Worm (Caenorhabditis elegans) whole organism, late embryonic: ENCODE data around the gene ark-1.

Source experiments
- C08G9.2 ChIP-seq: sonication (generic microtip); optimal IDR thresholded peaks from 2 replicates; lab custom pipeline; 2016; ENCODE audit warnings: mild to moderate bottlenecking, missing genetic modification characterization, moderate library complexity, missing compliant biosample characterization
- C38D4.7 ChIP-seq: fragments of 200-800 bp; sonication (Bioruptor generic); optimal IDR thresholded peaks from 2 replicates; lab custom pipeline; 2018; ENCODE audit warnings: mild to moderate bottlenecking, missing genetic modification characterization, moderate library complexity, missing compliant biosample characterization
- K02D7.2 ChIP-seq: sonication (generic microtip); optimal IDR thresholded peaks from 2 replicates; lab custom pipeline; 2017; ENCODE audit warnings: mild to moderate bottlenecking, missing genetic modification characterization, missing compliant biosample characterization
- K09A11.1 ChIP-seq: sonication (generic microtip); optimal IDR thresholded peaks from 2 replicates; lab custom pipeline; 2017; ENCODE audit warnings: antibody characterized with exemption, mild to moderate bottlenecking, missing genetic modification characterization, missing compliant biosample characterization; ENCODE audit not compliant: insufficient read depth
- ceh-14 ChIP-seq: sonication (generic microtip); optimal IDR thresholded peaks from 2 replicates; lab custom pipeline; 2016; ENCODE audit warnings: missing genotype, missing genetic modification characterization, missing compliant biosample characterization
- ceh-18 ChIP-seq: sonication (generic microtip); optimal IDR thresholded peaks from 2 replicates; lab custom pipeline; 2016; ENCODE audit warnings: missing genetic modification characterization, missing compliant biosample characterization
- ceh-19 ChIP-seq: fragments of 200-800 bp; sonication (Bioruptor generic); optimal IDR thresholded peaks from 2 replicates; lab custom pipeline; 2018; ENCODE audit warnings: mild to moderate bottlenecking, missing genetic modification characterization, missing compliant biosample characterization
- ceh-2 ChIP-seq: sonication (generic microtip); optimal IDR thresholded peaks from 2 replicates; lab custom pipeline; 2016; ENCODE audit warnings: missing genotype, missing genetic modification characterization, missing compliant biosample characterization
- ceh-22 ChIP-seq: sonication (generic microtip); optimal IDR thresholded peaks from 2 replicates; lab custom pipeline; 2017; ENCODE audit warnings: missing biosample characterization, missing genetic modification characterization
- ceh-24 ChIP-seq: sonication (generic microtip); optimal IDR thresholded peaks from 2 replicates; lab custom pipeline; 2016; ENCODE audit warnings: mild to moderate bottlenecking, missing genetic modification characterization, missing compliant biosample characterization
- ceh-30 ChIP-seq: fragments of 150-350 bp; optimal IDR thresholded peaks from 2 replicates; lab custom pipeline; 2014; ENCODE audit warnings: missing biosample characterization, missing genetic modification characterization
- ceh-31 ChIP-seq: sonication (generic microtip); optimal IDR thresholded peaks from 2 replicates; lab custom pipeline; 2016; ENCODE audit warnings: missing genetic modification characterization, missing compliant biosample characterization
- ceh-34 ChIP-seq: sonication (generic microtip); optimal IDR thresholded peaks from 2 replicates; lab custom pipeline; 2016; ENCODE audit warnings: mild to moderate bottlenecking, missing genetic modification characterization, missing compliant biosample characterization
- ceh-6 ChIP-seq: fragments of 200-800 bp; sonication (Bioruptor generic); optimal IDR thresholded peaks from 2 replicates; lab custom pipeline; 2018; ENCODE audit warnings: mild to moderate bottlenecking, missing genetic modification characterization, missing compliant biosample characterization
- dve-1 ChIP-seq: sonication (generic microtip); optimal IDR thresholded peaks from 2 replicates; lab custom pipeline; 2017; ENCODE audit warnings: antibody characterized with exemption, mild to moderate bottlenecking, missing genetic modification characterization, missing compliant biosample characterization
- elt-2 ChIP-seq: sonication (generic microtip); optimal IDR thresholded peaks from 2 replicates; lab custom pipeline; 2016; ENCODE audit warnings: missing genetic modification reagents, missing genetic modification characterization, missing compliant biosample characterization
- ets-4 ChIP-seq: sonication (generic microtip); optimal IDR thresholded peaks from 2 replicates; lab custom pipeline; 2016; ENCODE audit warnings: missing genetic modification characterization, missing compliant biosample characterization
- eyg-1 ChIP-seq: sonication (generic microtip); optimal IDR thresholded peaks from 2 replicates; lab custom pipeline; 2016; ENCODE audit warnings: missing genotype, missing genetic modification characterization, missing compliant biosample characterization
- fax-1 ChIP-seq: sonication (generic microtip); optimal IDR thresholded peaks from 2 replicates; lab custom pipeline; 2016; ENCODE audit warnings: missing genotype, missing genetic modification characterization, missing compliant biosample characterization
- gmeb-2 ChIP-seq: sonication (generic microtip); optimal IDR thresholded peaks from 2 replicates; lab custom pipeline; 2016; ENCODE audit warnings: missing genetic modification characterization, inconsistent platforms, missing compliant biosample characterization
- hlh-6 ChIP-seq: sonication (generic microtip); optimal IDR thresholded peaks from 2 replicates; lab custom pipeline; 2016; ENCODE audit warnings: missing genotype, missing genetic modification characterization, missing compliant biosample characterization
- hlh-8 ChIP-seq: sonication (generic microtip); optimal IDR thresholded peaks from 2 replicates; lab custom pipeline; 2016; ENCODE audit warnings: missing genotype, missing genetic modification characterization, missing compliant biosample characterization
- nfya-1 ChIP-seq: sonication (generic microtip); optimal IDR thresholded peaks from 2 replicates; lab custom pipeline; 2017; ENCODE audit warnings: missing genetic modification characterization, mild to moderate bottlenecking, missing compliant biosample characterization, antibody characterized with exemption, moderate library complexity
- nhr-11 ChIP-seq: fragments of 150-350 bp; optimal IDR thresholded peaks from 2 replicates; lab custom pipeline; 2014; ENCODE audit warnings: missing biosample characterization, missing genetic modification characterization
- nhr-232 ChIP-seq: sonication (generic microtip); optimal IDR thresholded peaks from 2 replicates; lab custom pipeline; 2016; ENCODE audit warnings: missing genetic modification characterization, missing compliant biosample characterization
- npax-4 ChIP-seq: sonication (generic microtip); optimal IDR thresholded peaks from 2 replicates; lab custom pipeline; 2016; ENCODE audit warnings: missing genetic modification characterization, missing compliant biosample characterization
- odd-2 ChIP-seq: sonication (generic microtip); optimal IDR thresholded peaks from 2 replicates; lab custom pipeline; 2017; ENCODE audit warnings: antibody characterized with exemption, mild to moderate bottlenecking, missing genetic modification characterization, missing compliant biosample characterization
- pag-3 ChIP-seq: sonication (generic microtip); optimal IDR thresholded peaks from 2 replicates; lab custom pipeline; 2016; ENCODE audit warnings: missing compliant biosample characterization, missing genetic modification characterization, borderline replicate concordance
- pat-9 ChIP-seq: fragments of 200-800 bp; sonication (Bioruptor generic); optimal IDR thresholded peaks from 2 replicates; lab custom pipeline; 2018; ENCODE audit warnings: mild to moderate bottlenecking, missing genetic modification characterization, moderate library complexity, missing compliant biosample characterization
- pax-1 ChIP-seq: fragments of 150-350 bp; optimal IDR thresholded peaks from 2 replicates; lab custom pipeline; 2014; ENCODE audit warnings: missing biosample characterization, missing genetic modification characterization
- pha-2 ChIP-seq: sonication (generic microtip); optimal IDR thresholded peaks from 2 replicates; lab custom pipeline; 2017; ENCODE audit warnings: mild to moderate bottlenecking, missing genetic modification characterization, missing compliant biosample characterization
- pha-4 ChIP-seq: fragments of 150-350 bp; optimal IDR thresholded peaks from 2 replicates; lab custom pipeline; 2018; ENCODE audit warnings: missing biosample characterization, missing genetic modification reagents, missing genetic modification characterization
- pqm-1 ChIP-seq: sonication (generic microtip); optimal IDR thresholded peaks from 2 replicates; lab custom pipeline; 2016; ENCODE audit warnings: missing genetic modification characterization, missing compliant biosample characterization
- pros-1 ChIP-seq: fragments of 150-350 bp; optimal IDR thresholded peaks from 2 replicates; lab custom pipeline; 2014; ENCODE audit warnings: missing biosample characterization, missing genetic modification reagents, missing genetic modification characterization
- rnt-1 ChIP-seq: sonication (generic microtip); optimal IDR thresholded peaks from 2 replicates; lab custom pipeline; 2016; ENCODE audit warnings: missing genetic modification characterization, missing compliant biosample characterization
- sox-2 ChIP-seq: fragments of 200-800 bp; sonication (Bioruptor generic); IDR thresholded peaks from 2 replicates; pipeline ENCODE4 v1.3.6; 2022; ENCODE audit warnings: missing genetic modification reagents, missing genetic modification characterization, missing compliant biosample characterization
- sox-4 ChIP-seq: sonication (generic microtip); optimal IDR thresholded peaks from 2 replicates; lab custom pipeline; 2017; ENCODE audit warnings: mild to moderate bottlenecking, missing genetic modification characterization, inconsistent platforms, missing compliant biosample characterization
- syd-9 ChIP-seq: sonication (generic microtip); optimal IDR thresholded peaks from 2 replicates; lab custom pipeline; 2016; ENCODE audit warnings: mild to moderate bottlenecking, missing genetic modification characterization, moderate library complexity, missing compliant biosample characterization
- tbx-2 ChIP-seq: sonication (generic microtip); optimal IDR thresholded peaks from 2 replicates; lab custom pipeline; 2016; ENCODE audit warnings: missing genetic modification characterization, missing compliant biosample characterization
- tbx-7 ChIP-seq: sonication (generic microtip); optimal IDR thresholded peaks from 2 replicates; lab custom pipeline; 2016; ENCODE audit warnings: missing genotype, missing genetic modification characterization, missing compliant biosample characterization
- unc-3 ChIP-seq, 2 experiments: fragments of 200-800 bp in 1 of 2; sonication (Bioruptor generic) in 1 of 2; sonication (generic microtip) in 1 of 2; conservative IDR thresholded peaks in 1 of 2; optimal IDR thresholded peaks in 1 of 2; 2 replicates each; pipeline versions ENCODE4 v1.3.6 to Lab custom; 2016 to 2022; ENCODE audit warnings: missing compliant biosample characterization in 2 of 2, missing genetic modification characterization in 2 of 2, missing genetic modification reagents in 1 of 2
- unc-42 ChIP-seq: sonication (generic microtip); optimal IDR thresholded peaks from 2 replicates; lab custom pipeline; 2016; ENCODE audit warnings: missing genotype, missing genetic modification characterization, missing compliant biosample characterization
- unc-55 ChIP-seq: sonication (generic microtip); optimal IDR thresholded peaks from 2 replicates; lab custom pipeline; 2017; ENCODE audit warnings: missing biosample characterization, missing genetic modification reagents, missing genetic modification characterization
- ztf-16 ChIP-seq: sonication (generic microtip); optimal IDR thresholded peaks from 2 replicates; lab custom pipeline; 2017; ENCODE audit warnings: missing genetic modification characterization, missing compliant biosample characterization

The ark-1 gene

DNA sequence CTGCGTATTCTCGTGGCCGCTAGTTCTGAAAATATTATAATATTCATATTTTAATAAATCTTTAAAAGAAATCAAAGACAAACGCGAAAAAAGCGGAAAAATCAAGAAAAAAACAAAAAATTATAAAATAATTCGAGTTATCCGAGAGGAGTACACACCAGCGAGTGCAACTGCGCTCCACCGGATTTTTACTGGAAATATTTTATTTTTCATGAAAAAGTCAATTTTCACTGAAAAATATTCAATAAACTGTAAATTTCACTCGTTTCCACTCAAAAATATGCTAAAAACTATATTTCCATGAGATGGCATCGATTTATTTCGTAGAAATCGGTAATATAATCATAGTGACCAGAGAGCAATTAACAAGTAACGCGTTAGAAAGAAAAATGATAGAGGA lies 25.4 kb downstream of the ark-1 start, which contains the start of gene Y55D9A.2:
TSS of gene Y55D9A.2 (minus strand) at position 31 of the 400 bp plus-strand sequence.
- TF ChIP-seq ceh-22 (tag; lab: Kevin White, UChicago) (no peak), fax-1 (no peak), C08G9.2 (tag; lab: Kevin White, UChicago) (no peak), nfya-1 (tag; lab: Kevin White, UChicago) (no peak), unc-3 (GFP tag; conservative IDR thresholded peaks at IDR 0.05; lab: Robert Waterston, UW) (no peak), unc-3 (tag; optimal IDR thresholded peaks at IDR 0.05; lab: Kevin White, UChicago) (no peak), nhr-11 (tag; lab: Kevin White, UChicago) (no peak), K02D7.2 (no peak), hlh-8 (tag; lab: Kevin White, UChicago) (no peak), pqm-1 (no peak)

ce11 chrIV:12600941-12601340 lies 29.9 kb downstream of the ark-1 start:
- no peak for TF ChIP-seq C38D4.7
- no peak for TF ChIP-seq ets-4 (tag; lab: Kevin White, UChicago)
- TF ChIP-seq pros-1 (tag; lab: Kevin White, UChicago) = no peak

- TF ChIP-seq elt-2 (tag; lab: Kevin White, UChicago) = peak; percentile 60
- TF ChIP-seq pha-2 (tag; lab: Kevin White, UChicago) = no peak
Observed at ce11 chrIV:12599158-12599557, 31.7 kb downstream of the ark-1 start, which contains the start of gene pgp-1. Gene pgp-1 (minus strand): TSS chrIV:12599169.

- no peak for TF ChIP-seq ceh-31
- TF ChIP-seq eyg-1 (tag; lab: Kevin White, UChicago) = no peak
- no peak for TF ChIP-seq sox-2
- no peak for TF ChIP-seq ceh-6 (GFP tag; lab: Kevin White, UChicago)
- no peak for TF ChIP-seq pha-4 (tag; lab: Kevin White, UChicago)
- TF ChIP-seq npax-4 (tag; lab: Kevin White, UChicago) = no peak
- TF ChIP-seq sox-4 = no peak
- no peak for TF ChIP-seq ceh-18 (tag; lab: Kevin White, UChicago)
- TF ChIP-seq ceh-30 = no peak
Observed at ce11 chrIV:12596960-12597359, 33.9 kb downstream of the ark-1 start.

- peak; percentile 77 for TF ChIP-seq ceh-19 (GFP tag; lab: Kevin White, UChicago)
- TF ChIP-seq sox-4 = peak; percentile 82
- peak; percentile 40 for TF ChIP-seq ceh-34 (tag; lab: Kevin White, UChicago)
- peak; percentile 66 for TF ChIP-seq K02D7.2
- TF ChIP-seq nhr-232 (tag; lab: Kevin White, UChicago) = peak; percentile 4
- peak; percentile 92 for TF ChIP-seq rnt-1 (tag; lab: Kevin White, UChicago)
- TF ChIP-seq pax-1 (tag; lab: Kevin White, UChicago) = no peak
- peak; percentile 70 for TF ChIP-seq C08G9.2 (tag; lab: Kevin White, UChicago)
- peak; percentile 64 for TF ChIP-seq hlh-6 (tag; lab: Kevin White, UChicago)
- TF ChIP-seq pros-1 (tag; lab: Kevin White, UChicago) = no peak
- peak; percentile 58 for TF ChIP-seq gmeb-2 (tag; lab: Kevin White, UChicago)
- TF ChIP-seq C38D4.7 = peak; percentile 47
- TF ChIP-seq pat-9 (tag; lab: Kevin White, UChicago) = peak; percentile 74
- peak; percentile 44 for TF ChIP-seq ets-4 (tag; lab: Kevin White, UChicago)
- no peak for TF ChIP-seq elt-2 (tag; lab: Kevin White, UChicago)
- no peak for TF ChIP-seq unc-55 (GFP tag; lab: Kevin White, UChicago)
- TF ChIP-seq ceh-31 = peak; percentile 65
- TF ChIP-seq syd-9 (tag; lab: Kevin White, UChicago) = peak; percentile 68
- TF ChIP-seq ceh-2 = peak; percentile 54
- TF ChIP-seq pha-2 (tag; lab: Kevin White, UChicago) = peak; percentile 47
- no peak for TF ChIP-seq eyg-1 (tag; lab: Kevin White, UChicago)
- peak; percentile 60 for TF ChIP-seq dve-1
- TF ChIP-seq unc-42 (tag; lab: Kevin White, UChicago) = peak; percentile 73
- TF ChIP-seq tbx-7 (tag; lab: Kevin White, UChicago) = peak; percentile 17
- peak; percentile 22 for TF ChIP-seq K09A11.1 (tag; lab: Kevin White, UChicago)
- peak; percentile 49 for TF ChIP-seq ceh-24 (tag; lab: Kevin White, UChicago)
- TF ChIP-seq ceh-14 = peak; percentile 89
- TF ChIP-seq ztf-16 (tag; lab: Kevin White, UChicago) = peak; percentile 25
- no peak for TF ChIP-seq odd-2 (tag; lab: Kevin White, UChicago)
- peak; percentile 31 for TF ChIP-seq tbx-2 (tag; lab: Kevin White, UChicago)
- peak; percentile 49 for TF ChIP-seq pag-3 (tag; lab: Kevin White, UChicago)
Observed at ce11 chrIV:12594574-12594973, 36.2 kb downstream of the ark-1 start.
